Worm (Caenorhabditis elegans): Measurements from ENCODE around the gene sri-2.

DNA sequence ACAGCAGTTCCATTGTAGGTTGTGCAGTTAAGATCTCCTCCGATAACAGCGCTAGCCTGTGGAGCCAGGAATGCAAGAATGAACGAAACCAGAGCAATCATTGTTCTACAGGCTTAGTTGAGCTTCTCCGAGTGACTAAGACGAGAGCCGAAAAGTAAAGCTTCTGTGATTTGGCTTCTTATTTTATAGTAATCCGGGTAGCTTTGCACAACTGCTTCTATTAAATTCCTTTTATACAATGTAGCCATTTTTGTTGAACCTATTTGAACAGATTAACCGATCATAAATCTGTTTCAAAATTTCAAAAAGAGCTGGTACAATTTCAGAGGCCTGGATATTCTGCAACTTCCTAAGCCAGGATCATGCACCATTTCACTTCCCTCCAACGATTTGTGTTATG is 47.6 kb downstream of the sri-2 start, which contains the start of gene F35E8.9:
- TF ChIP-seq him-1 (tag; optimal IDR thresholded peaks at IDR 0.05) (no peak), dao-5 (tag; optimal IDR thresholded peaks at IDR 0.05) (no peak), W03F9.2 (tag; optimal IDR thresholded peaks at IDR 0.05) (no peak)
